Fruit fly (Drosophila melanogaster) whole organism, pupa: ENCODE data around the gene Xpac.

ENCODE experiments used
- CG10348 ChIP-seq: fragments of 200-800 bp; sonication (Bioruptor generic); IDR thresholded peaks from 2 replicates; pipeline ENCODE4 v1.3.6; 2022; ENCODE audit warnings: missing biosample characterization, missing genetic modification characterization
- CG17806 ChIP-seq: fragments of 200-800 bp; sonication (Bioruptor generic); optimal IDR thresholded peaks from 2 replicates; lab custom pipeline; 2018; ENCODE audit warnings: missing biosample characterization, mild to moderate bottlenecking, missing genetic modification characterization, moderate library complexity
- CG32121 ChIP-seq: fragments of 200-800 bp; sonication (Bioruptor generic); IDR thresholded peaks from 2 replicates; pipeline ENCODE4 v1.3.6; 2022; ENCODE audit warnings: missing biosample characterization, missing genetic modification characterization
- CG8159 ChIP-seq: fragments of 200-800 bp; sonication (Bioruptor generic); optimal IDR thresholded peaks from 3 replicates; lab custom pipeline; 2018; ENCODE audit warnings: missing biosample characterization, mild to moderate bottlenecking, missing genetic modification characterization, moderate library complexity
- Ets98B ChIP-seq: fragments of 200-800 bp; sonication (Bioruptor generic); IDR thresholded peaks from 2 replicates; pipeline ENCODE4 v1.3.6; 2022; ENCODE audit warnings: missing biosample characterization, missing genetic modification characterization
- Pif1B ChIP-seq: fragments of 200-800 bp; sonication (Bioruptor generic); optimal IDR thresholded peaks from 3 replicates; lab custom pipeline; 2016; ENCODE audit warnings: missing biosample characterization, missing genetic modification characterization

- TF ChIP-seq Ets98B (no peak; the same call in 1 of the 2 replicates), CG32121 (GFP tag; lab: Robert Waterston, UW) (no peak), Pif1B (GFP tag; lab: Kevin White, UChicago) (peak; percentile 21), CG8159 (tag; lab: Kevin White, UChicago) (no peak), CG17806 (tag; lab: Kevin White, UChicago) (no peak), CG10348 (GFP tag; lab: Robert Waterston, UW) (no peak)
These were observed 13.1 kb upstream of the Xpac start, which contains the start of the genes tyf and Tip60 for dm6 chrX:4116834-4117736.
